Worm (Caenorhabditis elegans) whole organism, L2 larva: ENCODE measurements around the gene ubh-3.
A peak's percentile ranks its signal among the peaks of the same experiment; 100 is the strongest.

Experiments
- C34F6.9 ChIP-seq: fragments of 150-350 bp; optimal IDR thresholded peaks from 2 replicates; lab custom pipeline; 2014; ENCODE audit warnings: missing biosample characterization, missing genetic modification characterization
- R02D3.7 ChIP-seq: fragments of 150-350 bp; optimal IDR thresholded peaks from 2 replicates; lab custom pipeline; 2014; ENCODE audit warnings: missing biosample characterization, missing genetic modification characterization
- Y55F3AM.14 ChIP-seq: fragments of 200-800 bp; sonication (Bioruptor generic); optimal IDR thresholded peaks from 2 replicates; lab custom pipeline; 2018; ENCODE audit warnings: mild to moderate bottlenecking, missing genetic modification characterization, missing compliant biosample characterization
- ZK546.5 ChIP-seq: sonication (generic microtip); optimal IDR thresholded peaks from 2 replicates; lab custom pipeline; 2017; ENCODE audit warnings: missing biosample characterization, missing genetic modification characterization
- alr-1 ChIP-seq: fragments of 150-350 bp; optimal IDR thresholded peaks from 2 replicates; lab custom pipeline; 2014; ENCODE audit warnings: missing biosample characterization, missing genetic modification characterization
- aly-2 ChIP-seq: fragments of 150-350 bp; optimal IDR thresholded peaks from 2 replicates; lab custom pipeline; 2014; ENCODE audit warnings: missing biosample characterization, missing genetic modification characterization
- ama-1 ChIP-seq: fragments of 150-350 bp; optimal IDR thresholded peaks from 2 replicates; lab custom pipeline; 2018; ENCODE audit warnings: inconsistent platforms
- blmp-1 ChIP-seq: sonication (generic microtip); optimal IDR thresholded peaks from 2 replicates; lab custom pipeline; 2017; ENCODE audit warnings: missing genetic modification characterization, mild to moderate bottlenecking, missing compliant biosample characterization, antibody characterized with exemption, moderate library complexity; ENCODE audit not compliant: insufficient read depth
- ceh-16 ChIP-seq: fragments of 150-350 bp; optimal IDR thresholded peaks from 2 replicates; lab custom pipeline; 2014; ENCODE audit warnings: missing biosample characterization, missing genetic modification characterization
- ceh-82 ChIP-seq: fragments of 150-350 bp; optimal IDR thresholded peaks from 2 replicates; lab custom pipeline; 2014; ENCODE audit warnings: missing biosample characterization, missing genetic modification characterization
- crh-2 ChIP-seq: sonication (generic microtip); optimal IDR thresholded peaks from 2 replicates; lab custom pipeline; 2017; ENCODE audit warnings: missing biosample characterization, missing genetic modification characterization
- dmd-4 ChIP-seq: sonication (generic microtip); optimal IDR thresholded peaks from 2 replicates; lab custom pipeline; 2017; ENCODE audit warnings: missing biosample characterization, missing genetic modification characterization
- egl-27 ChIP-seq: sonication (generic microtip); optimal IDR thresholded peaks from 3 replicates; lab custom pipeline; 2017; ENCODE audit warnings: missing biosample characterization, missing genetic modification reagents, missing genetic modification characterization
- elt-3 ChIP-seq: sonication (generic microtip); optimal IDR thresholded peaks from 2 replicates; lab custom pipeline; 2017; ENCODE audit warnings: missing biosample characterization, missing genetic modification characterization
- fos-1 ChIP-seq: fragments of 150-350 bp; optimal IDR thresholded peaks from 2 replicates; lab custom pipeline; 2014; ENCODE audit warnings: missing biosample characterization, missing genetic modification characterization
- gmeb-1 ChIP-seq: fragments of 150-350 bp; optimal IDR thresholded peaks from 2 replicates; lab custom pipeline; 2014; ENCODE audit warnings: missing biosample characterization, missing genetic modification characterization
- lin-13 ChIP-seq: fragments of 150-350 bp; optimal IDR thresholded peaks from 2 replicates; lab custom pipeline; 2014; ENCODE audit warnings: missing biosample characterization, missing genetic modification reagents, missing genetic modification characterization
- lin-39 ChIP-seq: fragments of 150-350 bp; optimal IDR thresholded peaks from 2 replicates; lab custom pipeline; 2014; ENCODE audit warnings: missing biosample characterization, missing genetic modification reagents, missing genetic modification characterization
- lsy-2 ChIP-seq, 2 experiments: fragments of 150-350 bp in 1 of 2; sonication (generic microtip) in 1 of 2; optimal IDR thresholded peaks; 2 replicates each; lab custom pipeline; 2014 to 2017; ENCODE audit warnings: missing biosample characterization in 2 of 2, missing genetic modification characterization in 2 of 2
- mab-5 ChIP-seq: fragments of 150-350 bp; optimal IDR thresholded peaks from 2 replicates; lab custom pipeline; 2014; ENCODE audit warnings: missing biosample characterization, missing genetic modification characterization
- mbf-1 ChIP-seq: sonication (generic microtip); optimal IDR thresholded peaks from 2 replicates; lab custom pipeline; 2017; ENCODE audit warnings: missing biosample characterization, missing genetic modification characterization
- mdl-1 ChIP-seq, 2 experiments: fragments of 150-350 bp in 1 of 2; sonication (generic microtip) in 1 of 2; optimal IDR thresholded peaks; 2 replicates each; lab custom pipeline; 2017; ENCODE audit warnings: missing biosample characterization in 2 of 2, missing genetic modification characterization in 2 of 2
- nhr-11 ChIP-seq: fragments of 150-350 bp; optimal IDR thresholded peaks from 2 replicates; lab custom pipeline; 2014; ENCODE audit warnings: missing biosample characterization, missing genetic modification characterization
- nhr-12 ChIP-seq: fragments of 150-350 bp; optimal IDR thresholded peaks from 2 replicates; lab custom pipeline; 2014; ENCODE audit warnings: missing biosample characterization, missing genetic modification characterization
- nhr-129 ChIP-seq: fragments of 150-350 bp; optimal IDR thresholded peaks from 2 replicates; lab custom pipeline; 2014; ENCODE audit warnings: missing biosample characterization, missing genetic modification characterization
- nhr-21 ChIP-seq: fragments of 150-350 bp; optimal IDR thresholded peaks from 2 replicates; lab custom pipeline; 2014; ENCODE audit warnings: missing biosample characterization, missing genetic modification characterization
- nhr-25 ChIP-seq: fragments of 150-350 bp; sonication (generic microtip); optimal IDR thresholded peaks from 3 replicates; lab custom pipeline; 2014; ENCODE audit warnings: missing biosample characterization, missing genetic modification characterization
- nhr-6 ChIP-seq: fragments of 150-350 bp; optimal IDR thresholded peaks from 2 replicates; lab custom pipeline; 2014; ENCODE audit warnings: missing biosample characterization, missing genetic modification characterization
- nhr-77 ChIP-seq: fragments of 150-350 bp; optimal IDR thresholded peaks from 2 replicates; lab custom pipeline; 2014; ENCODE audit warnings: missing biosample characterization, missing genetic modification characterization
- peb-1 ChIP-seq: fragments of 150-350 bp; optimal IDR thresholded peaks from 2 replicates; lab custom pipeline; 2014; ENCODE audit warnings: missing biosample characterization, missing genetic modification characterization
- sem-4 ChIP-seq: fragments of 150-350 bp; optimal IDR thresholded peaks from 2 replicates; lab custom pipeline; 2014; ENCODE audit warnings: missing biosample characterization, missing genetic modification reagents, missing genetic modification characterization
- skn-1 ChIP-seq: sonication (generic microtip); optimal IDR thresholded peaks from 2 replicates; lab custom pipeline; 2017; ENCODE audit warnings: missing biosample characterization, missing genetic modification characterization
- sma-3 ChIP-seq: sonication (generic microtip); optimal IDR thresholded peaks from 2 replicates; lab custom pipeline; 2016; ENCODE audit warnings: missing genetic modification reagents, missing genetic modification characterization, missing compliant biosample characterization
- sma-9 ChIP-seq, 2 experiments: fragments of 150-350 bp in 1 of 2; sonication (generic microtip) in 1 of 2; optimal IDR thresholded peaks; 2 replicates each; lab custom pipeline; 2014 to 2016; ENCODE audit warnings: missing genetic modification characterization in 2 of 2, mild to moderate bottlenecking in 1 of 2, missing biosample characterization in 1 of 2, missing compliant biosample characterization in 1 of 2, missing genetic modification reagents in 1 of 2, moderate library complexity in 1 of 2
- snpc-4 ChIP-seq: fragments of 150-350 bp; optimal IDR thresholded peaks from 2 replicates; lab custom pipeline; 2014; ENCODE audit warnings: missing biosample characterization, missing genetic modification characterization
- unc-39 ChIP-seq: fragments of 150-350 bp; optimal IDR thresholded peaks from 2 replicates; lab custom pipeline; 2014; ENCODE audit warnings: missing biosample characterization, missing genetic modification characterization
- unc-55 ChIP-seq: fragments of 150-350 bp; sonication (generic microtip); optimal IDR thresholded peaks from 3 replicates; lab custom pipeline; 2014; ENCODE audit warnings: missing biosample characterization, missing genetic modification reagents, missing genetic modification characterization
- unc-62 ChIP-seq: fragments of 150-350 bp; optimal IDR thresholded peaks from 2 replicates; lab custom pipeline; 2014; ENCODE audit warnings: missing biosample characterization, missing genetic modification reagents, missing genetic modification characterization
- zag-1 ChIP-seq: fragments of 150-350 bp; optimal IDR thresholded peaks from 2 replicates; lab custom pipeline; 2014; ENCODE audit warnings: missing biosample characterization, missing genetic modification characterization
- ztf-1 ChIP-seq: fragments of 200-800 bp; sonication (Bioruptor generic); conservative IDR thresholded peaks from 2 replicates; pipeline ENCODE4 v1.3.6; 2022; ENCODE audit warnings: missing genetic modification characterization, missing compliant biosample characterization
- ztf-11 ChIP-seq: sonication (generic microtip); optimal IDR thresholded peaks from 2 replicates; lab custom pipeline; 2017; ENCODE audit warnings: missing biosample characterization, missing genetic modification characterization

The ubh-3 gene

DNA sequence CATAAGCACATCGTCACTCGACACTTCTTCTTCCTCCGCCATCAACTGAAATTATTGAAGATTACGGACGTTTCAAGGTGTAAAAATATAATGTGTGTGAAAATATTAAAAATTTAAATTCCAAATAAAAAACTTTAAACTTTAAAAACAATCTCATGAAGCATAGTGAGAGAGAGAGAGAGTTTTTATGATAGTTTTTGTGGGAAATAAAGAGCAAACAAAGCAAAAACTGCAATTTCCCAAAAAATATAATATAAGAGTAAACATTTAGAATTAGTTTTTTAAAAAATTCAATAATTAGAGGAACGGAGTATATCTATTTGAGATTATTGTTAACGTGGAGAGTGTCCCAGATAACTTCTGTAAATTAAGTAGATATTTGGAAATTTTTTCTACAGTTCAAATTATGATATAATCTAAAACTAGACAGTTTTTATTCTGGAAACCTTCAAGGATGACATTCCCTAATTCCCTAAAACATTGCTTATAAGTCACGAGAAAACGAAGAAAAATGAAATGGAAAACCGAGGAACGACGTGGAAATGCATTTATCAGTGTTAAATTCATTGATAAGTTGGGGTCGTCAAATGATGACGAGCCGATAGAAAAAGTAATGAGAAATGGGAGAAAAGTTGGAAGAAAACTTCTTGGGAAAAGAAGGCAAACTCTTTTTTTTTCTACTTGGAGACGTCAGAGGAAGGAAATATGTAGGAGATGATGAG is 38.0 kb upstream of the ubh-3 start, which contains the start of gene dre-1:
Gene dre-1 (minus strand): TSS at position 51 of the 722 bp plus-strand sequence.
- TF ChIP-seq unc-55 (peak; percentile 8), egl-27 (no peak), fos-1 (peak; percentile 82), crh-2 (peak; percentile 6)

DNA sequence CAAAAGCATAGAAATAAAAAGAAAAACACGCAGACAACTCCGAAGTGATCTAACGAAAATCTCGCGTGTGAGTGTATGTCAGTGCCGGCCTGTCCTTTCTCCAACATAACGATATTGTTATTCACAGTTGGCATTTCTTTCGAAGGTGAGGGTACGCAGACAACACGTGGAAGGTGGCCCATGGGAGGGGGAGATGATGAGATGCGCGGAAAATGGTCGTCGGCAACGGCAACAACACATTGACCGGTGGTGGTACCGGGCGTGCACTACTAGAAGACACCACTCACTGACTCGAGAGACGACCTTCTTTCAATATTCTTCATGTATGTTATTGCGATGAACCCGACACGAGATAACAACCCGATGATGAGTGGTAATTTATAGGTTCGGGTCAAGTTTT is 36.4 kb upstream of the ubh-3 start:
- TF ChIP-seq sma-3 (GFP tag; lab: Kevin White, UChicago) (peak; percentile 4), sma-9 (GFP tag; optimal IDR thresholded peaks at IDR 0.05; lab: Kevin White, UChicago) (peak; percentile 30), sma-9 (tag; optimal IDR thresholded peaks at IDR 0.05; lab: Kevin White, UChicago) (no peak), nhr-77 (tag; lab: Kevin White, UChicago) (no peak), fos-1 (peak; percentile 8), nhr-12 (tag; lab: Kevin White, UChicago) (no peak)

DNA sequence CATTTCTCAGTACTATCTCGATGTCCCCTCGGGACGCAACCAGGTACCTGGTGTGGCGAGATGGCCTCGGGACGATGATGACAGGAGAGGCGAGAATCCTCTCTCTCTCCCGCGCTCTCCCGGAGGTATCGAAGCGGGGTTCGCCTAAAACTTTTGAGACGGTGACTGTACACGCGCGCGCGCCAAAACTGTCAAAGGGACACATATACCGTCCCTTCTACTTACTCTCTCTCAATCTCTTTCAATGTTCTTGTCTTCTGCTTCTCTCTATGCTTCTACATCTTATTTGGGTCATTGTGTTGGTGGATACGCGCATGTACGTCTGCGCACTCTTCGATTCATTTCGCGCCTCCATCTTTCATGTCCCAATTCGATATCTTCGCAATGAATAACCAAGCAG is 33.3 kb upstream of the ubh-3 start:
- TF ChIP-seq unc-55 (no peak), peb-1 (tag; lab: Kevin White, UChicago) (no peak), sma-3 (GFP tag; lab: Kevin White, UChicago) (no peak), nhr-6 (tag; lab: Kevin White, UChicago) (no peak), nhr-21 (tag; lab: Kevin White, UChicago) (peak; percentile 55), sem-4 (tag; lab: Kevin White, UChicago) (no peak), ama-1 (lab: Kevin White, UChicago) (no peak), R02D3.7 (tag; lab: Kevin White, UChicago) (no peak), nhr-11 (tag; lab: Kevin White, UChicago) (no peak), fos-1 (peak; percentile 25), sma-9 (GFP tag; optimal IDR thresholded peaks at IDR 0.05; lab: Kevin White, UChicago) (peak; percentile 3), sma-9 (tag; optimal IDR thresholded peaks at IDR 0.05; lab: Kevin White, UChicago) (no peak), lsy-2 (tag; optimal IDR thresholded peaks at IDR 0.05; lab: Kevin White, UChicago) (no peak), egl-27 (no peak), ceh-16 (tag; lab: Kevin White, UChicago) (no peak), ceh-82 (no peak), unc-62 (GFP tag; lab: Kevin White, UChicago) (no peak), skn-1 (tag; lab: Kevin White, UChicago) (no peak), elt-3 (no peak), unc-39 (no peak), lin-39 (no peak), ZK546.5 (tag; lab: Kevin White, UChicago) (no peak), nhr-25 (peak; percentile 21), lin-13 (no peak), nhr-12 (tag; lab: Kevin White, UChicago) (no peak), snpc-4 (tag; lab: Kevin White, UChicago) (no peak), zag-1 (no peak), Y55F3AM.14 (GFP tag; lab: Kevin White, UChicago) (peak; percentile 25), mdl-1 (tag; optimal IDR thresholded peaks at IDR 0.05; lab: Kevin White, UChicago) (no peak), ztf-1 (GFP tag; lab: Robert Waterston, UW) (no peak), C34F6.9 (tag; lab: Kevin White, UChicago) (no peak), mab-5 (tag; lab: Kevin White, UChicago) (no peak), nhr-129 (tag; lab: Kevin White, UChicago) (peak; percentile 10), blmp-1 (tag; lab: Kevin White, UChicago) (no peak), dmd-4 (no peak), aly-2 (tag; lab: Kevin White, UChicago) (no peak), alr-1 (tag; lab: Kevin White, UChicago) (no peak), gmeb-1 (tag; lab: Kevin White, UChicago) (no peak), mbf-1 (tag; lab: Kevin White, UChicago) (no peak), ztf-11 (tag; lab: Kevin White, UChicago) (no peak)
